Fruit fly (Drosophila melanogaster): Measurements from ENCODE around the gene CG14115.

Gene CG14115

dm6 chr3L:13061322-13061809, at the start of gene CG14115, which contains the start of gene CG34428:
CG14115 (minus strand) TSS chr3L:13061422.
CG34428 (plus strand) TSS chr3L:13061759.
- TF ChIP-seq HmgZ (tag; optimal IDR thresholded peaks at IDR 0.05) = no peak
- TF ChIP-seq CG8359 (GFP tag; optimal IDR thresholded peaks at IDR 0.05; ENCODE audit: borderline replicate concordance) = no peak
- 0 out of 3 replicates have a peak, but pooled peaks have one; percentile 17 for TF ChIP-seq gce (GFP tag; IDR thresholded peaks at IDR 0.05)
- no peak for TF ChIP-seq unpg (GFP tag; optimal IDR thresholded peaks at IDR 0.05)

- TF ChIP-seq CG32772 (GFP tag; IDR thresholded peaks at IDR 0.05) (no peak), CG2712 (tag; optimal IDR thresholded peaks at IDR 0.05) (peak; percentile 22), bsh (GFP tag; optimal IDR thresholded peaks at IDR 0.05) (peak in 1 of 2 experiments; percentile 61), CG10979 (tag; optimal IDR thresholded peaks at IDR 0.05) (peak; percentile 25), lab (GFP tag; optimal IDR thresholded peaks at IDR 0.05) (no peak), phol (tag; optimal IDR thresholded peaks at IDR 0.05) (peak; percentile 12), Drgx (GFP tag; IDR thresholded peaks at IDR 0.05) (peak; percentile 58; the same call in 1 of the 2 replicates), cg (GFP tag; optimal IDR thresholded peaks at IDR 0.05) (no peak), Xrp1 (GFP tag; IDR thresholded peaks at IDR 0.05) (0 out of 2 replicates have a peak, but pooled peaks have one; percentile 7), TFAM (GFP tag; optimal IDR thresholded peaks at IDR 0.05) (no peak), nom (GFP tag; optimal IDR thresholded peaks at IDR 0.05) (peak; percentile 71), CG1647 (GFP tag; optimal IDR thresholded peaks at IDR 0.05) (no peak), Elba2 (GFP tag; optimal IDR thresholded peaks at IDR 0.05) (no peak), wdn (GFP tag; IDR thresholded peaks at IDR 0.05) (no peak), gem (tag; optimal IDR thresholded peaks at IDR 0.05) (peak; percentile 31), aop (GFP tag; IDR thresholded peaks at IDR 0.05) (no peak), CG18262 (tag; optimal IDR thresholded peaks at IDR 0.05) (peak; percentile 5), chm (GFP tag; IDR thresholded peaks at IDR 0.05) (no peak)
Measured at dm6 chr3L:13109362-13109761, 48.1 kb upstream of the CG14115 start.

- no peak for TF ChIP-seq Antp (GFP tag; optimal IDR thresholded peaks at IDR 0.05)
- TF ChIP-seq Blimp-1 (GFP tag; optimal IDR thresholded peaks at IDR 0.05) = peak; percentile 69
- TF ChIP-seq CG17912 (GFP tag; optimal IDR thresholded peaks at IDR 0.05) = no peak
- TF ChIP-seq Stat92E (GFP tag; optimal IDR thresholded peaks at IDR 0.05) = peak in 1 of 3 experiments; percentile 97
- TF ChIP-seq CG2199 (GFP tag; IDR thresholded peaks at IDR 0.05) = 0 out of 3 replicates have a peak, but pooled peaks have one; percentile 41
- TF ChIP-seq grn (GFP tag; optimal IDR thresholded peaks at IDR 0.05) = peak; percentile 78
Measured at dm6 chr3L:13108354-13108882, 47.2 kb upstream of the CG14115 start.

- TF ChIP-seq CG13894 (tag; optimal IDR thresholded peaks at IDR 0.05) (peak; percentile 32), CrebB (tag; optimal IDR thresholded peaks at IDR 0.05) (no peak), CG11504 (tag; optimal IDR thresholded peaks at IDR 0.05) (no peak), CG18599 (GFP tag; optimal IDR thresholded peaks at IDR 0.05) (no peak), Adf1 (GFP tag; IDR thresholded peaks at IDR 0.05) (no peak), tgo (GFP tag; IDR thresholded peaks at IDR 0.05) (no peak), CG7786 (GFP tag; optimal IDR thresholded peaks at IDR 0.05) (no peak), schlank (tag; optimal IDR thresholded peaks at IDR 0.05) (no peak), sim (GFP tag; IDR thresholded peaks at IDR 0.05) (no peak), CG5953 (GFP tag; IDR thresholded peaks at IDR 0.05) (no peak), fd96Cb (tag; optimal IDR thresholded peaks at IDR 0.05) (no peak), tap (tag; optimal IDR thresholded peaks at IDR 0.05) (no peak), CG30403 (GFP tag; optimal IDR thresholded peaks at IDR 0.05) (no peak), CG31441 (GFP tag; IDR thresholded peaks at IDR 0.05) (no peak), CG12744 (GFP tag; optimal IDR thresholded peaks at IDR 0.05) (no peak), chm (GFP tag; IDR thresholded peaks at IDR 0.05) (peak; percentile 26; the same call in 1 of the 2 replicates), Bgb (GFP tag; IDR thresholded peaks at IDR 0.05; ENCODE audit: partially characterized antibody) (no peak), zf30C (GFP tag; optimal IDR thresholded peaks at IDR 0.05) (no peak)
Measured at dm6 chr3L:13107307-13107938, 46.2 kb upstream of the CG14115 start.
